Worm (Caenorhabditis elegans): ENCODE measurements around the gene Y47C4A.1.

DNA sequence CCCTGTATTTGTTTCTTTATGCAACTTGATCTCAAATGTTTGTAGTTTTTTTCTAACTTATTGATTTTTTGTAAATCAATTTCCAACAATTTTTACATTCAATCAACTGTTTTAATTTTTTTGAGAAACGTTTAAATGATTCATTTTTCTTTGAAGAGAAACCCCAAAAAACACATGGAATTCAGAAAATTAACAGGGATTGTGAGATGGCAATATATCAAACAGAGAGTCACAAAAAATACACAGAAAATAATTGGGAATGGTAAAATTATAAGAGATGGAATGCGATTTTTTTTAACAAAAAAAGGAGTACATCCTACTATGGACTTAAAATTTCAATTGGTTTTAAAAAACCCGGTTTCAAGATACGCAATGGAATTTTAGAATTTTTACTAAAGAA is 48.4 kb upstream of the Y47C4A.1 start:
- TF ChIP-seq flt-1 (GFP tag; IDR thresholded peaks at IDR 0.05) (no peak), sea-1 (GFP tag; conservative IDR thresholded peaks at IDR 0.05) (no peak), pes-1 (GFP tag; IDR thresholded peaks at IDR 0.05) (no peak), ceh-13 (GFP tag; optimal IDR thresholded peaks at IDR 0.05) (no peak), tra-4 (tag; optimal IDR thresholded peaks at IDR 0.05) (no peak), scrt-1 (GFP tag; IDR thresholded peaks at IDR 0.05) (no peak), ama-1 (optimal IDR thresholded peaks at IDR 0.05) (no peak), hmg-4 (GFP tag; optimal IDR thresholded peaks at IDR 0.05) (no peak), tbx-37 (GFP tag; conservative IDR thresholded peaks at IDR 0.05) (no peak)
